Worm (Caenorhabditis elegans) whole organism, L4 larva: ENCODE data around the gene fbxa-96.

ENCODE experiments used
- F37D6.2 ChIP-seq: sonication (generic microtip); optimal IDR thresholded peaks from 2 replicates; lab custom pipeline; 2016; ENCODE audit warnings: mild to moderate bottlenecking, missing genetic modification characterization, missing compliant biosample characterization
- Y75B8A.6 ChIP-seq: fragments of 200-800 bp; sonication (Bioruptor generic); IDR thresholded peaks from 2 replicates; pipeline ENCODE4 v1.3.6; 2022; ENCODE audit warnings: missing genetic modification reagents, missing genetic modification characterization, missing compliant biosample characterization
- aha-1 ChIP-seq: fragments of 150-350 bp; peaks from one replicate; lab custom pipeline; 2014; ENCODE audit warnings: missing biosample characterization, missing genetic modification characterization
- aly-2 ChIP-seq: sonication (generic microtip); optimal IDR thresholded peaks from 2 replicates; lab custom pipeline; 2018; ENCODE audit warnings: missing biosample characterization, missing genetic modification characterization
- ama-1 ChIP-seq: fragments of 150-350 bp; optimal IDR thresholded peaks from 2 replicates; lab custom pipeline; 2014; ENCODE audit warnings: inconsistent platforms, mixed read lengths
- ceh-32 ChIP-seq: sonication (generic microtip); optimal IDR thresholded peaks from 2 replicates; lab custom pipeline; 2016; ENCODE audit warnings: mild to moderate bottlenecking, missing genetic modification characterization, missing compliant biosample characterization; ENCODE audit not compliant: poor library complexity
- ceh-82 ChIP-seq: sonication (generic microtip); optimal IDR thresholded peaks from 2 replicates; lab custom pipeline; 2017; ENCODE audit warnings: missing biosample characterization, missing genetic modification characterization
- daf-16 ChIP-seq, 3 experiments: sonication (generic microtip); optimal IDR thresholded peaks; 2 replicates each; lab custom pipeline; 2016 to 2017; ENCODE audit warnings: missing genetic modification characterization in 3 of 3, missing genetic modification reagents in 3 of 3, mild to moderate bottlenecking in 2 of 3, missing compliant biosample characterization in 2 of 3, missing biosample characterization in 1 of 3, moderate library complexity in 1 of 3
- dmd-6 ChIP-seq: fragments of 200-800 bp; sonication (Bioruptor generic); IDR thresholded peaks from 2 replicates; pipeline ENCODE4 v1.3.6; 2022; ENCODE audit warnings: missing genetic modification reagents, missing genetic modification characterization, missing compliant biosample characterization
- duxl-1 ChIP-seq: sonication (generic microtip); optimal IDR thresholded peaks from 2 replicates; lab custom pipeline; 2016; ENCODE audit warnings: mild to moderate bottlenecking, missing genetic modification characterization, moderate library complexity, missing compliant biosample characterization; ENCODE audit not compliant: poor library complexity
- gei-8 ChIP-seq: fragments of 200-800 bp; sonication (Bioruptor generic); optimal IDR thresholded peaks from 2 replicates; lab custom pipeline; 2018; ENCODE audit warnings: mild to moderate bottlenecking, missing genetic modification characterization, missing compliant biosample characterization
- hif-1 ChIP-seq, 2 experiments: sonication (generic microtip); optimal IDR thresholded peaks; 2 replicates each; lab custom pipeline; 2016 to 2017; ENCODE audit warnings: missing compliant biosample characterization in 2 of 2, missing genetic modification characterization in 2 of 2, missing genetic modification reagents in 2 of 2, missing genotype in 2 of 2, mild to moderate bottlenecking in 1 of 2
- hlh-11 ChIP-seq: fragments of 200-800 bp; sonication (Bioruptor generic); optimal IDR thresholded peaks from 2 replicates; lab custom pipeline; 2018; ENCODE audit warnings: mild to moderate bottlenecking, missing genetic modification characterization, missing compliant biosample characterization
- hlh-30 ChIP-seq: sonication (generic microtip); optimal IDR thresholded peaks from 2 replicates; lab custom pipeline; 2017; ENCODE audit warnings: antibody characterized with exemption, mild to moderate bottlenecking, missing genetic modification characterization, missing compliant biosample characterization; ENCODE audit not compliant: insufficient read depth
- lin-13 ChIP-seq: fragments of 150-350 bp; optimal IDR thresholded peaks from 2 replicates; lab custom pipeline; 2014; ENCODE audit warnings: missing biosample characterization, missing genetic modification reagents, missing genetic modification characterization
- lin-38 ChIP-seq: fragments of 200-800 bp; sonication (Bioruptor generic); IDR thresholded peaks from 2 replicates; pipeline ENCODE4 v1.3.6; 2022; ENCODE audit warnings: missing genetic modification reagents, missing genetic modification characterization, missing compliant biosample characterization
- lir-3 ChIP-seq: sonication (generic microtip); optimal IDR thresholded peaks from 2 replicates; lab custom pipeline; 2016; ENCODE audit warnings: mild to moderate bottlenecking, missing genetic modification characterization, missing compliant biosample characterization
- lsy-2 ChIP-seq, 2 experiments: fragments of 150-350 bp in 1 of 2; sonication (generic microtip) in 1 of 2; optimal IDR thresholded peaks; 2 replicates each; lab custom pipeline; 2014 to 2017; ENCODE audit warnings: missing biosample characterization in 2 of 2, missing genetic modification characterization in 2 of 2
- madf-9 ChIP-seq: fragments of 200-800 bp; sonication (Bioruptor generic); conservative IDR thresholded peaks from 2 replicates; pipeline ENCODE4 v1.3.6; 2022; ENCODE audit warnings: missing genetic modification reagents, missing genetic modification characterization, missing compliant biosample characterization
- mdl-1 ChIP-seq, 2 experiments: fragments of 150-350 bp in 1 of 2; sonication (generic microtip) in 1 of 2; optimal IDR thresholded peaks; 2 replicates each; lab custom pipeline; 2014 to 2017; ENCODE audit warnings: missing biosample characterization in 2 of 2, missing genetic modification characterization in 2 of 2
- mdt-29 ChIP-seq: fragments of 200-800 bp; sonication (Bioruptor generic); IDR thresholded peaks from 2 replicates; pipeline ENCODE4 v1.3.6; 2022; ENCODE audit warnings: missing genetic modification reagents, missing genetic modification characterization, missing compliant biosample characterization
- mxl-3 ChIP-seq: fragments of 200-800 bp; sonication (Bioruptor generic); optimal IDR thresholded peaks from 2 replicates; lab custom pipeline; 2018; ENCODE audit warnings: mild to moderate bottlenecking, missing genetic modification characterization, missing compliant biosample characterization
- nhr-10 ChIP-seq: fragments of 150-350 bp; optimal IDR thresholded peaks from 2 replicates; lab custom pipeline; 2014; ENCODE audit warnings: missing biosample characterization, missing genetic modification characterization
- nhr-111 ChIP-seq: fragments of 200-800 bp; sonication (Bioruptor generic); optimal IDR thresholded peaks from 2 replicates; lab custom pipeline; 2018; ENCODE audit warnings: mild to moderate bottlenecking, missing genetic modification characterization, missing compliant biosample characterization
- nhr-237 ChIP-seq: sonication (generic microtip); optimal IDR thresholded peaks from 2 replicates; lab custom pipeline; 2017; ENCODE audit warnings: missing biosample characterization, missing genetic modification characterization
- nhr-25 ChIP-seq: sonication (generic microtip); optimal IDR thresholded peaks from 2 replicates; lab custom pipeline; 2017; ENCODE audit warnings: missing genetic modification characterization, mild to moderate bottlenecking, missing compliant biosample characterization, antibody characterized with exemption, moderate library complexity, borderline replicate concordance; ENCODE audit not compliant: insufficient read depth
- nhr-28 ChIP-seq: fragments of 150-350 bp; optimal IDR thresholded peaks from 2 replicates; lab custom pipeline; 2014; ENCODE audit warnings: missing biosample characterization, missing genetic modification characterization
- nhr-48 ChIP-seq: sonication (generic microtip); optimal IDR thresholded peaks from 2 replicates; lab custom pipeline; 2016; ENCODE audit warnings: mild to moderate bottlenecking, missing genetic modification characterization, missing compliant biosample characterization
- pqm-1 ChIP-seq: sonication (generic microtip); optimal IDR thresholded peaks from 2 replicates; lab custom pipeline; 2017; ENCODE audit warnings: missing biosample characterization, missing genetic modification characterization
- saeg-2 ChIP-seq: fragments of 200-800 bp; sonication (Bioruptor generic); IDR thresholded peaks from 2 replicates; pipeline ENCODE4 v1.3.6; 2022; ENCODE audit warnings: missing genetic modification reagents, missing genetic modification characterization, missing compliant biosample characterization
- skn-1 ChIP-seq: fragments of 150-350 bp; optimal IDR thresholded peaks from 2 replicates; lab custom pipeline; 2014; ENCODE audit warnings: missing biosample characterization, missing genetic modification characterization
- snpc-1.2 ChIP-seq: fragments of 200-800 bp; sonication (Bioruptor generic); IDR thresholded peaks from 2 replicates; pipeline ENCODE4 v1.3.6; 2022; ENCODE audit warnings: missing genetic modification reagents, missing genetic modification characterization, missing compliant biosample characterization
- spr-1 ChIP-seq: sonication (generic microtip); optimal IDR thresholded peaks from 2 replicates; lab custom pipeline; 2016; ENCODE audit warnings: mild to moderate bottlenecking, missing genetic modification characterization, missing compliant biosample characterization
- tag-97 ChIP-seq: fragments of 200-800 bp; sonication (Bioruptor generic); IDR thresholded peaks from 2 replicates; pipeline ENCODE4 v1.3.6; 2022; ENCODE audit warnings: missing genetic modification characterization, missing compliant biosample characterization
- unc-62 ChIP-seq, 3 experiments: fragments of 150-350 bp in 1 of 3; sonication (generic microtip); optimal IDR thresholded peaks in 2 of 3; peaks in 1 of 3; 1 replicate in 1 of 3; 2 replicates in 2 of 3; lab custom pipeline; 2014 to 2017; ENCODE audit warnings: missing biosample characterization in 3 of 3, missing genetic modification characterization in 3 of 3, missing genetic modification reagents in 3 of 3, missing genotype in 1 of 3
- vab-7 ChIP-seq: fragments of 200-800 bp; sonication (Bioruptor generic); IDR thresholded peaks from 2 replicates; pipeline ENCODE4 v1.3.6; 2022; ENCODE audit warnings: missing genetic modification reagents, missing genetic modification characterization, missing compliant biosample characterization
- zfp-2 ChIP-seq: sonication (generic microtip); optimal IDR thresholded peaks from 2 replicates; lab custom pipeline; 2016; ENCODE audit warnings: mild to moderate bottlenecking, missing genetic modification characterization, missing compliant biosample characterization
- zip-11 ChIP-seq: fragments of 200-800 bp; sonication (Bioruptor generic); IDR thresholded peaks from 2 replicates; pipeline ENCODE4 v1.3.6; 2022; ENCODE audit warnings: missing genetic modification characterization, missing compliant biosample characterization

The fbxa-96 gene

DNA sequence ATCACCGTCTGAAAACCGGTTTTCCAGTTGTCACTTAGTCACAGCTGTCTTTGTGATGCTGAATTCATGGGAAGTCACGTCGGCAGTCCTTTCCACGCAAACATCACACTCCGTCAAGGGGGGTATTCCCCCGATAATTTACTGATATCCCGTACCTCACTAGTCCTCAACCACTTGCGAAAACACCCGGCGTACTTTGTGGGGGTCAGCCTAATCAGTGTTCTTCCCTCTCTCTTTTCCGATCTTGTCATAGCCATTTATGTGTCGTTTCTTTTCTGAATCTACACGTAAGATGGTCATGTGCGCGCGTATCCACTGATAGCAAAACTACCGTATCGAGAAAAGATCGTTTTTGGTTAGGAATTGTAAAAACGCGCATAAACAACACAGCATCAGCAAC lies 19.2 kb upstream of the fbxa-96 start:
- TF ChIP-seq nhr-111 (GFP tag; lab: Kevin White, UChicago) (no peak), lir-3 (tag; lab: Kevin White, UChicago) (no peak), nhr-28 (tag; lab: Kevin White, UChicago) (peak; percentile 43), vab-7 (GFP tag; lab: Robert Waterston, UW) (no peak), zfp-2 (tag; lab: Kevin White, UChicago) (no peak), spr-1 (tag; lab: Kevin White, UChicago) (no peak), ceh-32 (tag; lab: Kevin White, UChicago) (no peak), aly-2 (tag; lab: Kevin White, UChicago) (no peak), gei-8 (GFP tag; lab: Kevin White, UChicago) (peak; percentile 10), hif-1 (tag; optimal IDR thresholded peaks at IDR 0.05; lab: Kevin White, UChicago) (peak; percentile 18 to 73), daf-16 (GFP tag; optimal IDR thresholded peaks at IDR 0.05; lab: Kevin White, UChicago) (no peak), daf-16 (tag; optimal IDR thresholded peaks at IDR 0.05; lab: Kevin White, UChicago) (no peak), lin-38 (GFP tag; lab: Robert Waterston, UW) (no peak), ama-1 (lab: Kevin White, UChicago) (no peak), unc-62 (GFP tag; optimal IDR thresholded peaks at IDR 0.05 in 1 of 2; lab: Kevin White, UChicago) (peak in 1 of 2 experiments; percentile 59), unc-62 (tag; optimal IDR thresholded peaks at IDR 0.05; lab: Kevin White, UChicago) (no peak), nhr-10 (tag; lab: Kevin White, UChicago) (no peak), skn-1 (tag; lab: Kevin White, UChicago) (no peak), pqm-1 (tag; lab: Kevin White, UChicago) (no peak), madf-9 (GFP tag; lab: Robert Waterston, UW) (no peak), Y75B8A.6 (GFP tag; lab: Robert Waterston, UW) (no peak), ceh-82 (tag; lab: Kevin White, UChicago) (no peak), dmd-6 (peak; percentile 28), F37D6.2 (tag; lab: Kevin White, UChicago) (no peak), hlh-30 (tag; lab: Kevin White, UChicago) (peak; percentile 55), hlh-11 (tag; lab: Kevin White, UChicago) (peak; percentile 75), aha-1 (tag; lab: Kevin White, UChicago) (peak; percentile 97), mdl-1 (tag; optimal IDR thresholded peaks at IDR 0.05; lab: Kevin White, UChicago) (peak; percentile 47 to 56), zip-11 (GFP tag; lab: Robert Waterston, UW) (no peak), mxl-3 (peak; percentile 57), lsy-2 (tag; optimal IDR thresholded peaks at IDR 0.05; lab: Kevin White, UChicago) (peak in 1 of 2 experiments; percentile 22), lin-13 (no peak), duxl-1 (tag; lab: Kevin White, UChicago) (no peak), nhr-48 (tag; lab: Kevin White, UChicago) (peak; percentile 90)
- TF ChIP-seq, all 104 proteins: peak for 12

DNA sequence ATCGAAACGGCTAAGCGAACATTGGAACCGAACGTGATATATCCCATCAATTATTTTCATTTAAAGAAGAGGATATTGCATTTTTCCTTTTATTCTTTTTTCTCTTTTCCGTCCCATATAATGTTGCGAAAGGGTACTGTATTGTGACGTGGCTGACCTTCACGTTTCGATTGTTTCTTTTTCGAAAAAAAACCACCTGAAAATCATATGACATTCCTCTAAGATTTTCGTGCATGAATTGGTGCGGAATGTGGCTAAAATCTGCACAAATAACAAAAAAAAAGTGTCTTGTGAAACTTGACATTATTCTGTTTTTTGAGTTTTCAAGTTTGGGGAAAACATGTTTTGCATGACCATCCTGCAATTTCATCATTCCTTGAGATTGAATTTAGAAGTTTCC lies 18.1 kb upstream of the fbxa-96 start:
- TF ChIP-seq mdt-29 (no peak), tag-97 (GFP tag; lab: Robert Waterston, UW) (no peak), aha-1 (tag; lab: Kevin White, UChicago) (peak; percentile 98)

DNA sequence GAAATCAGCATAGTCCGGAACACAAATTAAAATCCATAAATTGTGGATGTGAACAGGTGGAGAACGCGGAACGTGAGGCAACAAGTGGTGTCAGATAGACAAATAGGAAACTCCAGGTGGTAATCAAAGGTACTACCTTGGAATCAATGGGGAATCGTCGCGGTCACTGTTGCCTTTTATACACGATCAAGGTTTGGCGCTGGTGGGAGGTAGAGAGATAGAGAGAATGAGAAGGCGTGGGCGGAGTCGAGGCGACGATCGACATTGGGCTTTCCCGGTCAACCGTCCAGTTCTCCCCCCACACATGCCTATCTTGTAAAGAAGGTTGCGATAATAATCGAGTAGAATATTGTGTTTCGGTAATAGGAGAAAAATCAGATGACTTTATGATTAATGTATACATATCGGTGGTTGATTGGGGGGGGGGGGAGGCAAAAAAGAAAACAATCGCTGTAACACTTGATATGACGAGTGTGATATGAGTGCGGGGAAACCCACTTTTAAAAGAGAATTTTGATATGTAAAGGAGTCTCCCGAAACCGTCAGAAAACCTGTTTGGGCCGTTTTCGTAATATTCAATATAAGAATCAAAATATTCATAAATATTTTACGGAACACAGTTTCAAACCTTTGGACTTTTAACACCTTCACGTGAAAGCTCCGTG lies 17.5 kb upstream of the fbxa-96 start, which contains the start of the genes H40L08.8, H40L08.2 and H40L08.7:
TSS of gene H40L08.8 (minus strand) at position 37 of the 665 bp plus-strand sequence.
TSS of gene H40L08.2 (minus strand) at position 148 of the 665 bp plus-strand sequence.
TSS of gene H40L08.7 (minus strand) at position 148 of the 665 bp plus-strand sequence.
- TF ChIP-seq hlh-30 (tag; lab: Kevin White, UChicago): peak; percentile 56
- TF ChIP-seq ama-1 (lab: Kevin White, UChicago): peak; percentile 97
- peak; percentile 49 for TF ChIP-seq hlh-11 (tag; lab: Kevin White, UChicago)
- TF ChIP-seq snpc-1.2: no peak
- peak; percentile 63 for TF ChIP-seq nhr-48 (tag; lab: Kevin White, UChicago)
- peak; percentile 16; the same call in 1 of the 2 replicates for TF ChIP-seq dmd-6
- no peak for TF ChIP-seq saeg-2 (GFP tag; lab: Robert Waterston, UW)
- peak; percentile 98 for TF ChIP-seq aha-1 (tag; lab: Kevin White, UChicago)
- peak in 1 of 2 experiments; percentile 72 for TF ChIP-seq unc-62 (GFP tag; optimal IDR thresholded peaks at IDR 0.05 in 1 of 2; lab: Kevin White, UChicago)
- TF ChIP-seq unc-62 (tag; optimal IDR thresholded peaks at IDR 0.05; lab: Kevin White, UChicago): no peak
- TF ChIP-seq mxl-3: peak; percentile 45
- peak; percentile 56 for TF ChIP-seq nhr-25 (tag; lab: Kevin White, UChicago)
- no peak for TF ChIP-seq nhr-237
- peak; percentile 42 to 47 for TF ChIP-seq mdl-1 (tag; optimal IDR thresholded peaks at IDR 0.05; lab: Kevin White, UChicago)
- TF ChIP-seq, all 104 proteins: peak for 10
